Fruit fly (Drosophila melanogaster) whole organism, embryonic: ENCODE results near the gene pix.

Experiments used
- Aef1 ChIP-seq: fragments of 200-800 bp; sonication (Bioruptor generic); IDR thresholded peaks from 3 replicates; pipeline ENCODE4 v1.3.6; 2022; ENCODE audit warnings: missing biosample characterization, missing genetic modification characterization
- Atf6 ChIP-seq: fragments of 200-800 bp; sonication (Bioruptor generic); IDR thresholded peaks from 2 replicates; pipeline ENCODE4 v1.3.6; 2022; ENCODE audit warnings: missing biosample characterization, missing genetic modification characterization
- BEAF-32 ChIP-seq: fragments of 200-800 bp; sonication (Bioruptor generic); optimal IDR thresholded peaks from 3 replicates; lab custom pipeline; 2017; ENCODE audit warnings: missing biosample characterization, missing genetic modification characterization, mild to moderate bottlenecking, moderate library complexity, missing genetic modification reagents
- Bteb2 ChIP-seq: fragments of 200-800 bp; sonication (Bioruptor generic); optimal IDR thresholded peaks from 2 replicates; lab custom pipeline; 2016; ENCODE audit warnings: missing biosample characterization, missing genetic modification characterization
- CG10209 ChIP-seq: fragments of 200-800 bp; sonication (Bioruptor generic); optimal IDR thresholded peaks from 3 replicates; lab custom pipeline; 2017; ENCODE audit warnings: missing biosample characterization, mild to moderate bottlenecking, missing genetic modification characterization, missing genetic modification reagents
- CG10267 ChIP-seq: fragments of 200-800 bp; sonication (Bioruptor generic); optimal IDR thresholded peaks from 2 replicates; lab custom pipeline; 2018; ENCODE audit warnings: missing biosample characterization, mild to moderate bottlenecking, missing genetic modification characterization, moderate library complexity
- CG10274 ChIP-seq: fragments of 200-800 bp; sonication (Bioruptor generic); optimal IDR thresholded peaks from 3 replicates; lab custom pipeline; 2017; ENCODE audit warnings: missing biosample characterization, mild to moderate bottlenecking, missing genetic modification characterization
- CG11398 ChIP-seq: fragments of 200-800 bp; sonication (Bioruptor generic); optimal IDR thresholded peaks from 2 replicates; lab custom pipeline; 2016; ENCODE audit warnings: missing biosample characterization, missing genetic modification characterization
- CG12299 ChIP-seq: fragments of 200-800 bp; sonication (Bioruptor generic); optimal IDR thresholded peaks from 2 replicates; lab custom pipeline; 2018; ENCODE audit warnings: missing biosample characterization, mild to moderate bottlenecking, missing genetic modification characterization
- CG12744 ChIP-seq: fragments of 200-800 bp; sonication (Bioruptor generic); optimal IDR thresholded peaks from 2 replicates; lab custom pipeline; 2016; ENCODE audit warnings: missing biosample characterization, missing genetic modification characterization
- CG12769 ChIP-seq: fragments of 200-800 bp; sonication (Bioruptor generic); optimal IDR thresholded peaks from 2 replicates; lab custom pipeline; 2019; ENCODE audit warnings: missing biosample characterization, mild to moderate bottlenecking, missing genetic modification characterization, moderate library complexity
- CG13296 ChIP-seq: fragments of 200-800 bp; sonication (Bioruptor generic); optimal IDR thresholded peaks from 3 replicates; lab custom pipeline; 2018; ENCODE audit warnings: missing biosample characterization, mild to moderate bottlenecking, missing genetic modification characterization
- CG13775 ChIP-seq: fragments of 200-800 bp; sonication (Bioruptor generic); optimal IDR thresholded peaks from 3 replicates; lab custom pipeline; 2017; ENCODE audit warnings: missing biosample characterization, mild to moderate bottlenecking, missing genetic modification characterization
- CG15011 ChIP-seq: fragments of 200-800 bp; sonication (Bioruptor generic); optimal IDR thresholded peaks from 3 replicates; lab custom pipeline; 2018; ENCODE audit warnings: missing biosample characterization, mild to moderate bottlenecking, missing genetic modification characterization
- CG1603 ChIP-seq: fragments of 200-800 bp; sonication (Bioruptor generic); optimal IDR thresholded peaks from 2 replicates; lab custom pipeline; 2019; ENCODE audit warnings: missing biosample characterization, mild to moderate bottlenecking, missing genetic modification characterization, moderate library complexity
- CG16815 ChIP-seq: fragments of 200-800 bp; sonication (Bioruptor generic); optimal IDR thresholded peaks from 3 replicates; lab custom pipeline; 2017; ENCODE audit warnings: missing biosample characterization, mild to moderate bottlenecking, missing genetic modification characterization
- CG16863 ChIP-seq: fragments of 200-800 bp; sonication (Bioruptor generic); optimal IDR thresholded peaks from 3 replicates; lab custom pipeline; 2016; ENCODE audit warnings: missing biosample characterization, missing genetic modification characterization
- CG18619 ChIP-seq: fragments of 200-800 bp; sonication (Bioruptor generic); optimal IDR thresholded peaks from 3 replicates; lab custom pipeline; 2017; ENCODE audit warnings: missing biosample characterization, mild to moderate bottlenecking, missing genetic modification characterization
- CG6175 ChIP-seq: fragments of 200-800 bp; sonication (Bioruptor generic); IDR thresholded peaks from 3 replicates; pipeline ENCODE4 v1.3.6; 2022; ENCODE audit warnings: missing biosample characterization, missing genetic modification characterization
- CG6254 ChIP-seq: fragments of 200-800 bp; sonication (Bioruptor generic); optimal IDR thresholded peaks from 3 replicates; lab custom pipeline; 2017; ENCODE audit warnings: mild to moderate bottlenecking, missing biosample characterization, missing genetic modification reagents, missing genetic modification characterization
- Camta ChIP-seq: fragments of 200-800 bp; sonication (Bioruptor generic); optimal IDR thresholded peaks from 2 replicates; lab custom pipeline; 2016; ENCODE audit warnings: missing biosample characterization, missing genetic modification characterization
- Dip3 ChIP-seq: fragments of 200-800 bp; sonication (Bioruptor generic); optimal IDR thresholded peaks from 3 replicates; lab custom pipeline; 2016; ENCODE audit warnings: missing biosample characterization, missing genetic modification characterization
- Doc2 ChIP-seq: fragments of 200-800 bp; sonication (Bioruptor generic); IDR thresholded peaks from 2 replicates; pipeline ENCODE4 v1.3.6; 2022; ENCODE audit warnings: missing biosample characterization, missing genetic modification characterization
- Doc3 ChIP-seq: fragments of 200-800 bp; sonication (Bioruptor generic); IDR thresholded peaks from 3 replicates; pipeline ENCODE4 v1.3.6; 2022; ENCODE audit warnings: missing biosample characterization, missing genetic modification characterization; ENCODE audit not compliant: partially characterized antibody
- Dp ChIP-seq: fragments of 200-800 bp; sonication (Bioruptor generic); optimal IDR thresholded peaks from 2 replicates; lab custom pipeline; 2018; ENCODE audit warnings: missing biosample characterization, mild to moderate bottlenecking, missing genetic modification characterization, moderate library complexity
- E2f2 ChIP-seq: fragments of 200-800 bp; sonication (Bioruptor generic); IDR thresholded peaks from 2 replicates; pipeline ENCODE4 v1.3.6; 2022; ENCODE audit warnings: missing biosample characterization, missing genetic modification characterization
- Gug ChIP-seq: fragments of 200-800 bp; sonication (Bioruptor generic); IDR thresholded peaks from 4 replicates; pipeline ENCODE4 v1.3.6; 2022; ENCODE audit warnings: missing biosample characterization, missing genetic modification characterization
- Hsf ChIP-seq: fragments of 200-800 bp; sonication (Bioruptor generic); optimal IDR thresholded peaks from 3 replicates; lab custom pipeline; 2016; ENCODE audit warnings: missing biosample characterization, missing genetic modification characterization
- Mad ChIP-seq: fragments of 200-800 bp; sonication (Bioruptor generic); optimal IDR thresholded peaks from 2 replicates; lab custom pipeline; 2016; ENCODE audit warnings: missing biosample characterization, missing genetic modification characterization
- NK7.1 ChIP-seq: fragments of 200-800 bp; sonication (Bioruptor generic); optimal IDR thresholded peaks from 3 replicates; lab custom pipeline; 2016; ENCODE audit warnings: missing biosample characterization, missing genetic modification characterization
- Neu2 ChIP-seq: fragments of 200-800 bp; sonication (Bioruptor generic); optimal IDR thresholded peaks from 3 replicates; lab custom pipeline; 2016; ENCODE audit warnings: missing biosample characterization, missing genetic modification characterization, borderline replicate concordance
- Nf-YA ChIP-seq: fragments of 200-800 bp; sonication (Bioruptor generic); IDR thresholded peaks from 2 replicates; pipeline ENCODE4 v1.3.6; 2022; ENCODE audit warnings: missing biosample characterization, missing genetic modification characterization
- Nf-YC ChIP-seq: fragments of 200-800 bp; optimal IDR thresholded peaks from 3 replicates; lab custom pipeline; 2019; ENCODE audit warnings: missing biosample characterization, mild to moderate bottlenecking, missing genetic modification characterization, moderate library complexity
- Vsx1 ChIP-seq: fragments of 200-800 bp; sonication (Bioruptor generic); optimal IDR thresholded peaks from 2 replicates; lab custom pipeline; 2017; ENCODE audit warnings: missing biosample characterization, mild to moderate bottlenecking, missing genetic modification characterization, missing genetic modification reagents
- ara ChIP-seq: fragments of 200-800 bp; sonication (Bioruptor generic); IDR thresholded peaks from 2 replicates; pipeline ENCODE4 v1.3.6; 2022; ENCODE audit warnings: missing biosample characterization, missing genetic modification characterization
- chif ChIP-seq, 2 experiments: fragments of 200-800 bp; sonication (Bioruptor generic); optimal IDR thresholded peaks; 3 replicates each; lab custom pipeline; 2016; ENCODE audit warnings: missing biosample characterization in 2 of 2, missing genetic modification characterization in 2 of 2
- chm ChIP-seq: fragments of 200-800 bp; sonication (Bioruptor generic); IDR thresholded peaks from 2 replicates; pipeline ENCODE4 v1.3.6; 2022; ENCODE audit warnings: missing biosample characterization, missing genetic modification characterization
- corto ChIP-seq: fragments of 200-800 bp; sonication (Bioruptor generic); optimal IDR thresholded peaks from 2 replicates; lab custom pipeline; 2016; ENCODE audit warnings: missing biosample characterization, mild to moderate bottlenecking, missing genetic modification characterization, moderate library complexity
- jigr1 ChIP-seq: fragments of 200-800 bp; sonication (Bioruptor generic); IDR thresholded peaks from 3 replicates; pipeline ENCODE4 v1.3.6; 2022; ENCODE audit warnings: missing biosample characterization, missing genetic modification characterization
- jing ChIP-seq: fragments of 200-800 bp; sonication (Bioruptor generic); optimal IDR thresholded peaks from 2 replicates; lab custom pipeline; 2018; ENCODE audit warnings: missing biosample characterization, mild to moderate bottlenecking, missing genetic modification characterization
- jumu ChIP-seq: fragments of 200-800 bp; sonication (Bioruptor generic); optimal IDR thresholded peaks from 3 replicates; lab custom pipeline; 2016; ENCODE audit warnings: missing biosample characterization, missing genetic modification characterization
- onecut ChIP-seq: fragments of 200-800 bp; sonication (Bioruptor generic); IDR thresholded peaks from 2 replicates; pipeline ENCODE4 v1.3.6; 2022; ENCODE audit warnings: missing biosample characterization, missing genetic modification characterization
- org-1 ChIP-seq: fragments of 200-800 bp; sonication (Bioruptor generic); optimal IDR thresholded peaks from 2 replicates; lab custom pipeline; 2017; ENCODE audit warnings: missing biosample characterization, missing genetic modification characterization
- pho ChIP-seq: fragments of 200-800 bp; sonication (Bioruptor generic); optimal IDR thresholded peaks from 2 replicates; lab custom pipeline; 2016; ENCODE audit warnings: missing biosample characterization, missing genetic modification characterization
- pnt ChIP-seq: fragments of 200-800 bp; sonication (Bioruptor generic); optimal IDR thresholded peaks from 3 replicates; lab custom pipeline; 2016; ENCODE audit warnings: missing biosample characterization, missing genetic modification characterization
- pzg ChIP-seq: fragments of 200-800 bp; sonication (Bioruptor generic); optimal IDR thresholded peaks from 3 replicates; lab custom pipeline; 2018; ENCODE audit warnings: missing biosample characterization, mild to moderate bottlenecking, missing genetic modification characterization, moderate library complexity
- sens ChIP-seq: fragments of 200-800 bp; sonication (Bioruptor generic); peaks from one replicate; lab custom pipeline; 2016; ENCODE audit warnings: missing biosample characterization, missing genetic modification characterization
- stc ChIP-seq: fragments of 200-800 bp; sonication (Bioruptor generic); IDR thresholded peaks from 2 replicates; pipeline ENCODE4 v1.3.6; 2022; ENCODE audit warnings: missing biosample characterization, missing genetic modification characterization
- ttk ChIP-seq: fragments of 200-800 bp; sonication (Bioruptor generic); IDR thresholded peaks from 2 replicates; pipeline ENCODE4 v2.1.2; 2022; ENCODE audit warnings: missing biosample characterization, missing genetic modification characterization
- tup ChIP-seq: fragments of 200-800 bp; sonication (Bioruptor generic); optimal IDR thresholded peaks from 2 replicates; lab custom pipeline; 2016; ENCODE audit warnings: missing biosample characterization, mild to moderate bottlenecking, missing genetic modification characterization, moderate library complexity
- twi ChIP-seq: fragments of 200-800 bp; optimal IDR thresholded peaks from 2 replicates; lab custom pipeline; 2019; ENCODE audit warnings: missing biosample characterization, mild to moderate bottlenecking, missing genetic modification characterization, moderate library complexity
- wor ChIP-seq: fragments of 200-800 bp; sonication (Bioruptor generic); IDR thresholded peaks from 2 replicates; pipeline ENCODE4 v1.3.6; 2022; ENCODE audit warnings: missing biosample characterization, missing genetic modification characterization

Gene pix

DNA sequence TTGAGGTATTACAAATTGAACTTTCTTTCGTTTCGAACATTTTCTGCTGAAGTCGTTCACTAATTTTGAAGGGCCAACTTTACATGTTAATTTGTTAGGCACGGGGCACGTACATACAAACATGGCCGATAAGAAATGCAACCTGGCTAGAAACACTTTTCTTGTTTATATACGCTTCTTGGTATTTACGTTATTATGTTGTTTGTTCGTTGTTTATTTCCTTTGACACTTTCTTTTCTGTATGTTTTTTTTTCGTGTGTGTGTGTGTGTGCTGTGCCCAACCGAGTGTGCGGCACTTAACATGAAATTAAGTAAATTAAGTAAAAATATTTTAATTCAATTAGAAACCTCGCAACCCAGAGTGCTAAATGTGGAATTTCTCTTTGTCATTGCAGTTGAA is 48.9 kb downstream of the pix start (continued):
- TF ChIP-seq Bteb2 (GFP tag; lab: Kevin White, UChicago) (no peak), corto (GFP tag; lab: Kevin White, UChicago) (no peak), CG18619 (GFP tag; lab: Kevin White, UChicago) (no peak), Hsf (GFP tag; lab: Kevin White, UChicago) (no peak), Camta (GFP tag; lab: Kevin White, UChicago) (peak; percentile 18), CG13296 (GFP tag; lab: Kevin White, UChicago) (no peak), chm (GFP tag; lab: Robert Waterston, UW) (no peak), ara (GFP tag; lab: Robert Waterston, UW) (peak; percentile 69), onecut (GFP tag; lab: Robert Waterston, UW) (no peak; the same call in 1 of the 2 replicates), pnt (GFP tag; lab: Kevin White, UChicago) (no peak), jing (GFP tag; lab: Kevin White, UChicago) (no peak), BEAF-32 (GFP tag; lab: Kevin White, UChicago) (no peak), Aef1 (GFP tag; lab: Robert Waterston, UW) (no peak), CG16863 (GFP tag; lab: Kevin White, UChicago) (peak; percentile 14), CG16815 (GFP tag; lab: Kevin White, UChicago) (no peak), CG11398 (peak; percentile 14), pho (GFP tag; lab: Kevin White, UChicago) (no peak), Nf-YA (no peak), CG15011 (GFP tag; lab: Kevin White, UChicago) (no peak), CG12299 (peak; percentile 18), Vsx1 (GFP tag; lab: Kevin White, UChicago) (peak; percentile 3), Dp (GFP tag; lab: Kevin White, UChicago) (no peak), tup (GFP tag; lab: Kevin White, UChicago) (peak; percentile 20), chif (GFP tag; optimal IDR thresholded peaks at IDR 0.05; lab: Kevin White, UChicago) (no peak), Mad (no peak), wor (GFP tag; lab: Robert Waterston, UW) (no peak), E2f2 (GFP tag; lab: Robert Waterston, UW) (no peak; the same call in 1 of the 2 replicates), org-1 (GFP tag; lab: Kevin White, UChicago) (no peak), CG6175 (GFP tag; lab: Robert Waterston, UW) (no peak), Atf6 (GFP tag; lab: Robert Waterston, UW) (no peak), pzg (GFP tag; lab: Kevin White, UChicago) (no peak), CG10267 (tag; lab: Kevin White, UChicago) (no peak), CG6254 (peak; percentile 58), ttk (GFP tag; lab: Robert Waterston, UW) (0 out of 2 replicates have a peak, but pooled peaks have one; percentile 16), CG1603 (tag; lab: Kevin White, UChicago) (peak; percentile 14), Doc2 (GFP tag; lab: Robert Waterston, UW) (no peak), twi (tag; lab: Kevin White, UChicago) (no peak), sens (GFP tag; lab: Kevin White, UChicago) (peak; percentile 85), CG12769 (no peak), CG10209 (GFP tag; lab: Kevin White, UChicago) (peak; percentile 53), stc (no peak), CG12744 (no peak), Dip3 (GFP tag; lab: Kevin White, UChicago) (no peak), Nf-YC (no peak), NK7.1 (GFP tag; lab: Kevin White, UChicago) (no peak), jumu (GFP tag; lab: Kevin White, UChicago) (no peak), Neu2 (GFP tag; lab: Kevin White, UChicago) (no peak), Doc3 (GFP tag; lab: Robert Waterston, UW) (no peak), Gug (GFP tag; lab: Robert Waterston, UW) (no peak), CG13775 (GFP tag; lab: Kevin White, UChicago) (no peak), jigr1 (no peak), CG10274 (no peak)
